Worm (Caenorhabditis elegans): Measurements from ENCODE around the gene F44D12.2.

Gene F44D12.2

DNA sequence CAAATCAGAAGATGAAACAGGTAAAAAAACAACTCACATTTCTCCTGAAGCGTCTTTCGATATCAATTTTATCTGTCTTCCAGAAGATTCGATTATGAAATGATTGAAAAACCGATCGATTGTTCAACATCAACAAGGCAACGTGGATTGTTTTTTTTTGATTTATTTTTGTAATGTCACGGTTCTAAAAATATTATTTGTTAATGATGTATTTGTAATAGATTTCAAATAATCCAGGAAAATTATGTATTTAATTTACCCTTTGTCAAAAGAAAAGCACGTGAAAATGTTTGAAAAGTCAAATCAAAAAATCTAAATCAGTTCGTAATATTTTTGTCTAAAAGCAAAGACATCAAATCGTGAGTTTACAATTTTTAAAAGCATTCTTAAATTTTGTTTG is 48.5 kb downstream of the F44D12.2 start, which contains the start of the genes kin-5 and C47E12.11:
kin-5 (minus strand) TSS at position 101 of the 400 bp plus-strand sequence.
C47E12.11 (plus strand) TSS at position 320 of the 400 bp plus-strand sequence.
- TF ChIP-seq daf-12 (tag; optimal IDR thresholded peaks at IDR 0.05): no peak
- TF ChIP-seq ceh-9 (tag; optimal IDR thresholded peaks at IDR 0.05): no peak
- TF ChIP-seq aly-2 (tag; optimal IDR thresholded peaks at IDR 0.05): no peak
- no peak for TF ChIP-seq ztf-4 (tag; optimal IDR thresholded peaks at IDR 0.05)
- no peak for TF ChIP-seq nhr-12 (tag; optimal IDR thresholded peaks at IDR 0.05)
- TF ChIP-seq mdl-1 (tag; optimal IDR thresholded peaks at IDR 0.05): no peak
- TF ChIP-seq R02D3.7 (tag; optimal IDR thresholded peaks at IDR 0.05): no peak
- TF ChIP-seq fkh-2 (tag; optimal IDR thresholded peaks at IDR 0.05): no peak
- no peak for TF ChIP-seq unc-39 (tag; optimal IDR thresholded peaks at IDR 0.05)
- no peak for TF ChIP-seq elt-2 (tag; optimal IDR thresholded peaks at IDR 0.05)
- no peak for TF ChIP-seq nhr-76 (tag; optimal IDR thresholded peaks at IDR 0.05)
- TF ChIP-seq ceh-28 (tag; optimal IDR thresholded peaks at IDR 0.05): no peak
- TF ChIP-seq unc-62 (GFP tag; optimal IDR thresholded peaks at IDR 0.05): no peak
- no peak for TF ChIP-seq lin-15B (tag; optimal IDR thresholded peaks at IDR 0.05)
- no peak for TF ChIP-seq lin-39 (tag; optimal IDR thresholded peaks at IDR 0.05)
- no peak for TF ChIP-seq pha-4 (tag; optimal IDR thresholded peaks at IDR 0.05)
- no peak for TF ChIP-seq ama-1 (optimal IDR thresholded peaks at IDR 0.05)
